Fruit fly (Drosophila melanogaster) whole organism, wandering third instar larva: ENCODE data around the gene CG12402.

Experiments used
- Abd-B ChIP-seq: fragments of >200 bp; optimal IDR thresholded peaks from 2 replicates; lab custom pipeline; 2017; ENCODE audit warnings: missing biosample characterization, missing genetic modification characterization
- CG9705 ChIP-seq: fragments of 200-800 bp; sonication (Bioruptor generic); optimal IDR thresholded peaks from 2 replicates; lab custom pipeline; 2018; ENCODE audit warnings: missing biosample characterization, mild to moderate bottlenecking, missing genetic modification characterization
- CrebA ChIP-seq: fragments of 200-800 bp; sonication (Bioruptor generic); optimal IDR thresholded peaks from 2 replicates; lab custom pipeline; 2016; ENCODE audit warnings: missing biosample characterization, mild to moderate bottlenecking, missing genetic modification characterization, borderline replicate concordance
- Dfd ChIP-seq: fragments of >200 bp; optimal IDR thresholded peaks from 2 replicates; lab custom pipeline; 2017; ENCODE audit warnings: missing biosample characterization, missing genetic modification characterization
- Dif ChIP-seq: fragments of 200-275, 200-300 bp; sonication (Bioruptor generic); optimal IDR thresholded peaks from 2 replicates; lab custom pipeline; 2018; ENCODE audit warnings: missing biosample characterization, missing genetic modification characterization; ENCODE audit not compliant: partially characterized antibody
- GATAd ChIP-seq: sonication (Bioruptor generic); optimal IDR thresholded peaks from 2 replicates; lab custom pipeline; 2016; ENCODE audit warnings: missing biosample characterization, missing genetic modification characterization
- Hnf4 ChIP-seq: fragments of 200-800 bp; sonication (Bioruptor generic); optimal IDR thresholded peaks from 2 replicates; lab custom pipeline; 2016; ENCODE audit warnings: missing biosample characterization, mild to moderate bottlenecking, missing genetic modification characterization
- Hr78 ChIP-seq: fragments of >200 bp; optimal IDR thresholded peaks from 2 replicates; lab custom pipeline; 2017; ENCODE audit warnings: missing biosample characterization, missing genetic modification characterization
- Hr83 ChIP-seq: fragments of 200-300 bp; sonication (Bioruptor generic); optimal IDR thresholded peaks from 2 replicates; lab custom pipeline; 2016; ENCODE audit warnings: missing biosample characterization, mild to moderate bottlenecking, missing genetic modification characterization, moderate library complexity; ENCODE audit not compliant: poor library complexity, severe bottlenecking
- Jra ChIP-seq: sonication (Bioruptor generic); optimal IDR thresholded peaks from 2 replicates; lab custom pipeline; 2016; ENCODE audit warnings: missing biosample characterization, missing genetic modification characterization
- OdsH ChIP-seq: fragments of 200-800 bp; sonication (Bioruptor generic); optimal IDR thresholded peaks from 2 replicates; lab custom pipeline; 2016; ENCODE audit warnings: missing biosample characterization, mild to moderate bottlenecking, missing genetic modification characterization
- Rel ChIP-seq, 2 experiments: fragments of 200-800 bp; sonication (Bioruptor generic) in 1 of 2; optimal IDR thresholded peaks; 2 replicates in 1 of 2; 3 replicates in 1 of 2; lab custom pipeline; 2016 to 2019; ENCODE audit warnings: mild to moderate bottlenecking in 2 of 2, missing biosample characterization in 2 of 2, missing genetic modification characterization in 2 of 2, moderate library complexity in 1 of 2
- Sp1 ChIP-seq: fragments of 200-800 bp; sonication (Bioruptor generic); optimal IDR thresholded peaks from 3 replicates; lab custom pipeline; 2019; ENCODE audit warnings: missing biosample characterization, mild to moderate bottlenecking, missing genetic modification characterization, moderate library complexity
- Vsx2 ChIP-seq: fragments of 200-300, 225-300 bp; sonication (Bioruptor generic); optimal IDR thresholded peaks from 2 replicates; lab custom pipeline; 2018; ENCODE audit warnings: missing biosample characterization, missing genetic modification characterization; ENCODE audit not compliant: partially characterized antibody
- br ChIP-seq: fragments of 200-800 bp; sonication (Bioruptor generic); optimal IDR thresholded peaks from 2 replicates; lab custom pipeline; 2016; ENCODE audit warnings: missing biosample characterization, missing genetic modification characterization
- dl ChIP-seq, 2 experiments: fragments of 175-275, 200-275 bp in 1 of 2; fragments of 200-275 bp in 1 of 2; sonication (Bioruptor generic); optimal IDR thresholded peaks; lab custom pipeline; 2018; ENCODE audit warnings: mild to moderate bottlenecking in 2 of 2, missing biosample characterization in 2 of 2, missing genetic modification characterization in 2 of 2, moderate library complexity in 2 of 2; ENCODE audit not compliant: partially characterized antibody in 2 of 2, insufficient read depth in 1 of 2
- dmrt93B ChIP-seq: fragments of 200-800 bp; sonication (Bioruptor generic); optimal IDR thresholded peaks from 2 replicates; lab custom pipeline; 2018; ENCODE audit warnings: missing biosample characterization, mild to moderate bottlenecking, missing genetic modification characterization
- dsf ChIP-seq: sonication (Bioruptor generic); optimal IDR thresholded peaks from 2 replicates; lab custom pipeline; 2016; ENCODE audit warnings: missing biosample characterization, missing genetic modification characterization, borderline replicate concordance
- ey ChIP-seq: fragments of 200-800 bp; sonication (Bioruptor generic); optimal IDR thresholded peaks from 2 replicates; lab custom pipeline; 2016; ENCODE audit warnings: missing biosample characterization, missing genetic modification characterization
- foxo ChIP-seq, 2 experiments: fragments of 200-800 bp; sonication (Bioruptor generic); optimal IDR thresholded peaks; 2 replicates in 1 of 2; 3 replicates in 1 of 2; lab custom pipeline; 2016 to 2017; ENCODE audit warnings: missing biosample characterization in 2 of 2, missing genetic modification characterization in 2 of 2
- h ChIP-seq: fragments of 200-800 bp; sonication (Bioruptor generic); optimal IDR thresholded peaks from 3 replicates; lab custom pipeline; 2016; ENCODE audit warnings: missing biosample characterization, mild to moderate bottlenecking, missing genetic modification characterization
- jim ChIP-seq: fragments of 175-275, 200-325 bp; sonication (Bioruptor generic); optimal IDR thresholded peaks from 2 replicates; lab custom pipeline; 2016; ENCODE audit warnings: missing biosample characterization, mild to moderate bottlenecking, missing genetic modification characterization
- lola ChIP-seq: fragments of >200 bp; optimal IDR thresholded peaks from 2 replicates; lab custom pipeline; 2017; ENCODE audit warnings: missing biosample characterization, missing genetic modification characterization
- pan ChIP-seq: fragments of >200 bp; optimal IDR thresholded peaks from 2 replicates; lab custom pipeline; 2017
- psq ChIP-seq: fragments of 200-800 bp; sonication (Bioruptor generic); optimal IDR thresholded peaks from 3 replicates; lab custom pipeline; 2017; ENCODE audit warnings: missing biosample characterization, mild to moderate bottlenecking, missing genetic modification characterization, moderate library complexity
- rgr ChIP-seq: fragments of 200-800 bp; sonication (Bioruptor generic); optimal IDR thresholded peaks from 3 replicates; lab custom pipeline; 2016; ENCODE audit warnings: missing biosample characterization, mild to moderate bottlenecking, missing genetic modification characterization
- sage ChIP-seq: fragments of 200-800 bp; sonication (Bioruptor generic); optimal IDR thresholded peaks from 2 replicates; lab custom pipeline; 2016; ENCODE audit warnings: missing biosample characterization, mild to moderate bottlenecking, missing genetic modification characterization
- sv ChIP-seq: fragments of 200-800 bp; sonication (Bioruptor generic); optimal IDR thresholded peaks from 3 replicates; lab custom pipeline; 2016; ENCODE audit warnings: missing biosample characterization, missing genetic modification characterization
- tai ChIP-seq: sonication (Bioruptor generic); optimal IDR thresholded peaks from 2 replicates; lab custom pipeline; 2016; ENCODE audit warnings: missing biosample characterization, missing genetic modification characterization
- usp ChIP-seq: fragments of >200 bp; optimal IDR thresholded peaks from 2 replicates; lab custom pipeline; 2017; ENCODE audit warnings: missing biosample characterization, missing genetic modification characterization
- woc ChIP-seq: sonication (Bioruptor generic); optimal IDR thresholded peaks from 2 replicates; lab custom pipeline; 2016; ENCODE audit warnings: missing biosample characterization, mild to moderate bottlenecking, missing genetic modification characterization

Gene CG12402

DNA sequence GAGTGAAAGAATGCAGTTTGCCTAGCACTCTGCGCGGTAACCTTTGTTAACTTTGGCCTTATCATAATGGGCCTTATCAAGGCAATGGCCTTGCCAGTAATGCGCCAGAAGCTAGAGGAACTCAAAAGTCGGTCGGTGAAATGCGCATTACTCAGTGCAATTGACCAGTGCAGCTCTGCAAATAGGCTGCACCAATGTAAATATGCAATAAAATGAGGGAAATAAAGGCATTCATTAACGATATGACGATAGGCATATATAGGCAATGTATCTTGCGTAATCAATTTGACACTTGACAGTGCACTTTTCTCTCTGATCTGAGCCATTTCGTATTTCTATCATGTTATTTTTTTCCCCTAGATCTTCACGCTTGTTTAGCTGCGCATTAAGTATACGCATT, 38.0 kb downstream of the CG12402 start:
- TF ChIP-seq ey (no peak), lola (GFP tag; lab: Kevin White, UChicago) (no peak), rgr (GFP tag; lab: Kevin White, UChicago) (no peak), Hnf4 (no peak), psq (no peak), GATAd (no peak), Hr78 (GFP tag; lab: Kevin White, UChicago) (no peak), woc (GFP tag; lab: Kevin White, UChicago) (no peak), sv (GFP tag; lab: Kevin White, UChicago) (no peak), OdsH (GFP tag; lab: Kevin White, UChicago) (no peak), jim (no peak), usp (GFP tag; lab: Kevin White, UChicago) (no peak)

DNA sequence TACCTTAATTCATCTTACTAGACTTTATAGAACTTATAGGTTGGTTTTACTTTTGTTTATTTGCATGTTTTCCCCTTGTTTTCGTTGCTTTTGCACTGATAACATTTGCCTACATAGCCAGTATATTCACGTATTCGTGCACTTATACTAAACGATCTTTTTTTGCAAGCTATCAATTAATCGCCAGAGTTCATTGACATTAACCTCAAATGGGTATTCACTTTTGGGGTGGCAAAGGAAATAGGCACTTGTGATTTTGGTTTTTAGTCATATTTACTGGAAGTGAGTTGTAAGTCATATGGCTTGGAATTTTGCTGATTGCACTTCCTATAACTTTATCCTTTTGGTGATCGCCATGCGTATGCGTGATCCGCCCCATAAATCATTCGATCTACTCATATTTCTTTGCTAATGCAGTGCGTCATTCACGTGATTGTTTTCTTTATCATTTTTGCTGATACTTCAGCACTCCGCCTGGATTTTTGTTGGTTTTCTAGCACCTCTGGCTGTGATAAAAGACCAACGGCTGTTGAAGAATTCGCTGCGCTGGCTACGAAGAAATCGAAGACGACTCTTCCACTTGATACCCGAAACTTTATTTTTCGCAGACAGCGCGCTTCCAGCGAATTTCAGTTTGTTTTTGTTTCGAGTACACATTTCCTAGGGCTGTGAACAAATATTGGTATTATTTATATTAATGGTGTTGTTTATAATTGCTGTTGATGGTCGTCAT, 40.1 kb downstream of the CG12402 start:
- no peak for TF ChIP-seq OdsH (GFP tag; lab: Kevin White, UChicago)
- TF ChIP-seq sv (GFP tag; lab: Kevin White, UChicago): no peak
- TF ChIP-seq Hr83: no peak
- no peak for TF ChIP-seq Rel (GFP tag; optimal IDR thresholded peaks at IDR 0.05; lab: Kevin White, UChicago)
- peak; percentile 91 for TF ChIP-seq Rel (tag; optimal IDR thresholded peaks at IDR 0.05; lab: Kevin White, UChicago)
- no peak for TF ChIP-seq psq
- no peak for TF ChIP-seq foxo (GFP tag; optimal IDR thresholded peaks at IDR 0.05; lab: Kevin White, UChicago)
- TF ChIP-seq lola (GFP tag; lab: Kevin White, UChicago): no peak
- TF ChIP-seq br (GFP tag; lab: Kevin White, UChicago): peak; percentile 4
- TF ChIP-seq tai: no peak
- no peak for TF ChIP-seq woc (GFP tag; lab: Kevin White, UChicago)
- no peak for TF ChIP-seq CrebA (GFP tag; lab: Kevin White, UChicago)
- no peak for TF ChIP-seq pan (lab: Kevin White, UChicago)
- TF ChIP-seq jim: no peak
- no peak for TF ChIP-seq dsf
- no peak for TF ChIP-seq GATAd
- TF ChIP-seq dl (GFP tag; optimal IDR thresholded peaks at IDR 0.05; lab: Kevin White, UChicago; ENCODE audit: insufficient read depth in 1 of 2, partially characterized antibody in 2 of 2): no peak
- no peak for TF ChIP-seq Vsx2
- TF ChIP-seq h (GFP tag; lab: Kevin White, UChicago): peak; percentile 17
- TF ChIP-seq Abd-B (GFP tag; lab: Kevin White, UChicago): no peak
- no peak for TF ChIP-seq dmrt93B
- TF ChIP-seq sage (GFP tag; lab: Kevin White, UChicago): no peak
- TF ChIP-seq Hr78 (GFP tag; lab: Kevin White, UChicago): no peak
- TF ChIP-seq Hnf4: no peak
- TF ChIP-seq Sp1 (GFP tag; lab: Kevin White, UChicago): no peak
- TF ChIP-seq, all 38 proteins: peak for 3

DNA sequence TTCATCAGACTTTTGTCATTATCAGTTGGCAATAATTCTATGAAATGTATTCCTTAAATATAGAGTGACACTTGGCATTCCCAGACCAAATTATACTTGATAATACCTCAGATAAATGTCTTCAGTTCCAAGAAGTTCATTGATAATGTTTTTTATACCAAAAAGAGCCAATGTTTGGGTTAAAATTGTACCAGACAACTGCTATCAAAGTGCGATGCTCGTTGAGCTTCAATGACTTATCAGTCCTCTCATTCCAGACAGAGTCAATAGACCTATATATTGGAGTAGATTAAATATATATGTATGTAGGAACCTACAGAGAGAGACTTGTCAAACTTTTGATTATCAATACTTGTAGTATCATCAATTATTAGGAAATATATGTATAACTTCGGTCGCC, 42.9 kb downstream of the CG12402 start:
- TF ChIP-seq Jra (GFP tag; lab: Kevin White, UChicago): no peak
- TF ChIP-seq OdsH (GFP tag; lab: Kevin White, UChicago): no peak
- TF ChIP-seq Dfd (GFP tag; lab: Kevin White, UChicago): no peak
- TF ChIP-seq Hnf4: no peak
- no peak for TF ChIP-seq br (GFP tag; lab: Kevin White, UChicago)
- TF ChIP-seq tai: no peak
- TF ChIP-seq CrebA (GFP tag; lab: Kevin White, UChicago): no peak
- no peak for TF ChIP-seq foxo (GFP tag; optimal IDR thresholded peaks at IDR 0.05; lab: Kevin White, UChicago)
- TF ChIP-seq pan (lab: Kevin White, UChicago): no peak
- TF ChIP-seq dmrt93B: no peak
- TF ChIP-seq jim: no peak
- TF ChIP-seq Dif (GFP tag; lab: Kevin White, UChicago): no peak
- TF ChIP-seq CG9705: no peak
- no peak for TF ChIP-seq sv (GFP tag; lab: Kevin White, UChicago)
- TF ChIP-seq sage (GFP tag; lab: Kevin White, UChicago): no peak
- TF ChIP-seq ey: no peak
- TF ChIP-seq psq: no peak
- TF ChIP-seq rgr (GFP tag; lab: Kevin White, UChicago): no peak
- TF ChIP-seq Rel (GFP tag; optimal IDR thresholded peaks at IDR 0.05; lab: Kevin White, UChicago): no peak
- TF ChIP-seq Rel (tag; optimal IDR thresholded peaks at IDR 0.05; lab: Kevin White, UChicago): no peak
- no peak for TF ChIP-seq usp (GFP tag; lab: Kevin White, UChicago)
- TF ChIP-seq, all 38 proteins: peak for 0
